Worm (Caenorhabditis elegans) whole organism, young adult: ENCODE data around the gene syx-6.

Experiments used
- F23B12.7 ChIP-seq: sonication (generic microtip); optimal IDR thresholded peaks from 2 replicates; lab custom pipeline; 2017; ENCODE audit warnings: missing genetic modification characterization, mild to moderate bottlenecking, missing compliant biosample characterization, antibody characterized with exemption, moderate library complexity; ENCODE audit not compliant: insufficient read depth
- F55B11.4 ChIP-seq: sonication (generic microtip); optimal IDR thresholded peaks from 2 replicates; lab custom pipeline; 2016; ENCODE audit warnings: missing compliant biosample characterization, missing genetic modification characterization, borderline replicate concordance; ENCODE audit not compliant: insufficient read depth
- F57A8.1 ChIP-seq: fragments of 200-800 bp; sonication (Bioruptor generic); optimal IDR thresholded peaks from 2 replicates; lab custom pipeline; 2018; ENCODE audit warnings: mild to moderate bottlenecking, missing genetic modification characterization, moderate library complexity, missing compliant biosample characterization
- F57C9.4 ChIP-seq: sonication (generic microtip); optimal IDR thresholded peaks from 2 replicates; lab custom pipeline; 2017; ENCODE audit warnings: mild to moderate bottlenecking, missing genetic modification characterization, missing compliant biosample characterization
- T07F8.4 ChIP-seq: sonication (generic microtip); optimal IDR thresholded peaks from 2 replicates; lab custom pipeline; 2016; ENCODE audit warnings: mild to moderate bottlenecking, missing genetic modification characterization, moderate library complexity, missing compliant biosample characterization
- Y79H2A.3 ChIP-seq: fragments of 200-800 bp; sonication (Bioruptor generic); conservative IDR thresholded peaks from 2 replicates; pipeline ENCODE4 v1.3.6; 2022; ENCODE audit warnings: missing genetic modification reagents, missing genetic modification characterization, missing compliant biosample characterization
- Y95B8A.8 ChIP-seq: fragments of 200-800 bp; sonication (Bioruptor generic); IDR thresholded peaks from 2 replicates; pipeline ENCODE4 v1.3.6; 2022; ENCODE audit warnings: missing genetic modification reagents, missing genetic modification characterization, missing compliant biosample characterization
- akir-1 ChIP-seq: fragments of 200-800 bp; sonication (Bioruptor generic); optimal IDR thresholded peaks from 2 replicates; lab custom pipeline; 2018; ENCODE audit warnings: mild to moderate bottlenecking, missing genetic modification characterization, moderate library complexity, missing compliant biosample characterization
- ama-1 ChIP-seq, 3 experiments: fragments of 150-350 bp in 1 of 3; sonication (generic microtip) in 2 of 3; optimal IDR thresholded peaks; 2 replicates each; lab custom pipeline; 2014 to 2018; ENCODE audit warnings: missing biosample characterization in 2 of 3, missing genetic modification characterization in 2 of 3, missing genetic modification reagents in 2 of 3
- athp-1 ChIP-seq: sonication (generic microtip); optimal IDR thresholded peaks from 2 replicates; lab custom pipeline; 2017; ENCODE audit warnings: mild to moderate bottlenecking, missing genetic modification characterization, missing compliant biosample characterization
- attf-3 ChIP-seq: fragments of 200-800 bp; sonication (Bioruptor generic); conservative IDR thresholded peaks from 2 replicates; pipeline ENCODE4 v1.3.6; 2022; ENCODE audit warnings: missing genetic modification reagents, missing genetic modification characterization, missing compliant biosample characterization
- attf-6 ChIP-seq: fragments of 200-800 bp; sonication (Bioruptor generic); IDR thresholded peaks from 2 replicates; pipeline ENCODE4 v1.3.6; 2022; ENCODE audit warnings: missing genetic modification reagents, missing genetic modification characterization, missing compliant biosample characterization
- bed-1 ChIP-seq: fragments of 200-800 bp; sonication (Bioruptor generic); IDR thresholded peaks from 2 replicates; pipeline ENCODE4 v1.3.6; 2022; ENCODE audit warnings: missing genetic modification reagents, missing genetic modification characterization, missing compliant biosample characterization
- ceh-91 ChIP-seq: fragments of 200-800 bp; sonication (Bioruptor generic); IDR thresholded peaks from 2 replicates; pipeline ENCODE4 v1.3.6; 2022; ENCODE audit warnings: missing genetic modification reagents, missing genetic modification characterization, missing compliant biosample characterization
- chd-7 ChIP-seq: sonication (generic microtip); optimal IDR thresholded peaks from 2 replicates; lab custom pipeline; 2016; ENCODE audit warnings: mild to moderate bottlenecking, missing genetic modification characterization, moderate library complexity, missing compliant biosample characterization
- egl-18 ChIP-seq: fragments of 200-800 bp; sonication (Bioruptor generic); IDR thresholded peaks from 2 replicates; pipeline ENCODE4 v1.3.6; 2022; ENCODE audit warnings: missing genetic modification reagents, missing genetic modification characterization, missing compliant biosample characterization
- let-607 ChIP-seq, 2 experiments: fragments of 200-800 bp in 1 of 2; sonication (Bioruptor generic) in 1 of 2; sonication (generic microtip) in 1 of 2; optimal IDR thresholded peaks; 2 replicates each; lab custom pipeline; 2016 to 2018; ENCODE audit warnings: mild to moderate bottlenecking in 2 of 2, missing compliant biosample characterization in 2 of 2, missing genetic modification characterization in 2 of 2, moderate library complexity in 2 of 2, missing genotype in 1 of 2
- madf-10 ChIP-seq: sonication (generic microtip); optimal IDR thresholded peaks from 2 replicates; lab custom pipeline; 2016; ENCODE audit warnings: mild to moderate bottlenecking, missing genetic modification characterization, missing compliant biosample characterization
- madf-6 ChIP-seq: fragments of 200-800 bp; sonication (Bioruptor generic); IDR thresholded peaks from 2 replicates; pipeline ENCODE4 v1.3.6; 2022; ENCODE audit warnings: missing genetic modification reagents, missing genetic modification characterization, missing compliant biosample characterization
- mxl-1 ChIP-seq: sonication (generic microtip); optimal IDR thresholded peaks from 2 replicates; lab custom pipeline; 2016; ENCODE audit warnings: missing genetic modification characterization, missing compliant biosample characterization
- nhr-80 ChIP-seq: sonication (generic microtip); optimal IDR thresholded peaks from 2 replicates; lab custom pipeline; 2016; ENCODE audit warnings: missing genetic modification characterization, missing compliant biosample characterization
- pha-4 ChIP-seq: fragments of 150-350 bp; sonication (generic microtip); optimal IDR thresholded peaks from 2 replicates; lab custom pipeline; 2014; ENCODE audit warnings: missing biosample characterization, missing genetic modification reagents, missing genetic modification characterization
- rpc-1 ChIP-seq, 2 experiments: fragments of 150-350 bp in 1 of 2; sonication (generic microtip) in 1 of 2; optimal IDR thresholded peaks; 2 replicates each; lab custom pipeline; 2014 to 2018; ENCODE audit warnings: missing biosample characterization in 1 of 2, missing genetic modification characterization in 1 of 2, missing genetic modification reagents in 1 of 2, missing genotype in 1 of 2
- sea-2 ChIP-seq: fragments of 200-800 bp; sonication (Bioruptor generic); IDR thresholded peaks from 2 replicates; pipeline ENCODE4 v1.3.6; 2022; ENCODE audit warnings: missing genetic modification characterization, missing compliant biosample characterization
- snpc-4 ChIP-seq, 5 experiments: fragments of 150-350 bp in 1 of 5; sonication (generic microtip) in 4 of 5; optimal IDR thresholded peaks; 2 replicates each; lab custom pipeline; 2014 to 2018; ENCODE audit warnings: missing genetic modification characterization in 5 of 5, missing biosample characterization in 3 of 5, antibody characterized with exemption in 2 of 5, mild to moderate bottlenecking in 2 of 5, missing compliant biosample characterization in 2 of 5, missing genotype in 2 of 5, moderate library complexity in 2 of 5, missing genetic modification reagents in 1 of 5
- tbp1 ChIP-seq: fragments of 200-800 bp; sonication (Bioruptor generic); optimal IDR thresholded peaks from 2 replicates; lab custom pipeline; 2018; ENCODE audit warnings: mild to moderate bottlenecking, missing genetic modification characterization, missing compliant biosample characterization
- xnd-1 ChIP-seq: sonication (generic microtip); optimal IDR thresholded peaks from 2 replicates; lab custom pipeline; 2016; ENCODE audit warnings: missing genotype, missing genetic modification reagents, missing genetic modification characterization, missing compliant biosample characterization
- zfh-2 ChIP-seq: fragments of 200-800 bp; sonication (Bioruptor generic); conservative IDR thresholded peaks from 2 replicates; pipeline ENCODE4 v1.3.6; 2022; ENCODE audit warnings: missing genetic modification reagents, missing genetic modification characterization, missing compliant biosample characterization
- ztf-18 ChIP-seq: sonication (generic microtip); optimal IDR thresholded peaks from 2 replicates; lab custom pipeline; 2016; ENCODE audit warnings: missing genotype, mild to moderate bottlenecking, missing genetic modification characterization, missing compliant biosample characterization
- ztf-22 ChIP-seq: fragments of 200-800 bp; sonication (Bioruptor generic); optimal IDR thresholded peaks from 2 replicates; lab custom pipeline; 2018; ENCODE audit warnings: mild to moderate bottlenecking, missing genetic modification characterization, moderate library complexity, missing compliant biosample characterization
- ztf-26 ChIP-seq: sonication (generic microtip); optimal IDR thresholded peaks from 2 replicates; lab custom pipeline; 2017; ENCODE audit warnings: missing genetic modification characterization, missing compliant biosample characterization

Gene syx-6

DNA sequence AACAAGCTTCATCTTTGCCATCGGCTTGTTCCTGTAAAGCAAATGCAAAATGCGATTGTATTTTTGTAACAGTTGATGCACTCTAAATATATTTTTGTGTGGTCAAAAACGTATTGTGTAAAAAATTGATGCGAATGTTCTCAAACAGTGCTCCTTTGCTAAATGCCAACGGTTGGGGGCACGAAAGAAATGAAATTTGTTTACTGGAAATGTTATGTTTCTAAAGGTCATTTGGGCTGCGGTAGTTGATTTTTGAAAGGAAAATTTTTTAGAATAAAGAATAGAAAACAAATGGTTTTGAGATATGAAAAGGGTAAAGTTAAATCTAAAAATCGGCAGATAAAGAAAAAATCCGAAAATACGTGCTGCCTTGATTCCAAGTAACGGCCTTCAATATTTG lies 6.1 kb downstream of the syx-6 start, which contains the start of gene C15C7.6 (continued):
- TF ChIP-seq F57C9.4 (tag; lab: Kevin White, UChicago) (no peak), ztf-26 (no peak), nhr-80 (no peak), ztf-22 (GFP tag; lab: Kevin White, UChicago) (no peak), F57A8.1 (GFP tag; lab: Kevin White, UChicago) (no peak)

DNA sequence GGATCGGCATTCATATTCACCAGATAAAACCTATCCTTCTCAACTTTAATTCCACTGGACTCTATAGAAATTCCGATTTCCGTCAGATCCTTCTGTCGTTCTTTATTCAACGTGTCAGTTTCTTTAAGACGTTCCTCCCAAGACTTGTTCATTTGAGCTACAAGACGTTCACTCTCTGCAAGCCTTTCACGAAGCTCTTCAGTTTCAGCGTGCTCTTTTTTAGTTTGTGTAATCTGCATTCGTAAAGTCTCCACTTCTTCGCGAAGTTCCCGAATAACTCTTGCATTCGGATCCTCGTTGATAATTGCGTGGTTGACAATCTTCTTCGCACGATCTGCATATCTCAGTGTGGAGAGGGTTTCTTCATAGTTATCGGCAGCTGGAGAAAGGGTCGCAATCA lies 12.4 kb downstream of the syx-6 start:
- no peak for TF ChIP-seq snpc-4 (GFP tag; optimal IDR thresholded peaks at IDR 0.05; lab: Kevin White, UChicago)
- TF ChIP-seq snpc-4 (tag; optimal IDR thresholded peaks at IDR 0.05; lab: Kevin White, UChicago) = no peak

DNA sequence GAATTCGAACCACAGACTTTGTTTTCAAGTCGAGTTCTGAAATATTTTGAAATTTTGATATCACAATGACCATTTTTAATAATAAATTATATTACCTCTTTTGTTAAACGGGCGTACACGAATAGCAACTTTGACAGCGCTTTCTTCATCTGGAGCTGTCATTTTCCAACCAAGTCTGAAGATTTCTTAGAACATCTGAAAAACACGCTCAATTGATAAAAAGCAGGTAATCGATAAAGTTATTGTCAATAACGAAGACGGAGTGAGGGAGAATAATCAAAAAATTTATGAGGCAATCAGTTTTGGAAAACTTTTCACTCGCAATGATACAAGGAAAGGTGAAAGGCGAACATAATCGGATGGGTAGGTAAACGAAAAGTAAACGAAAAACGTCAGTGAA lies 14.2 kb downstream of the syx-6 start, which contains the start of gene klp-4:
klp-4 (minus strand) TSS at position 201 of the 400 bp plus-strand sequence.
- TF ChIP-seq ama-1 (optimal IDR thresholded peaks at IDR 0.05; lab: Kevin White, UChicago) (no peak), ama-1 (GFP tag; optimal IDR thresholded peaks at IDR 0.05; lab: Kevin White, UChicago) (no peak), chd-7 (no peak), F23B12.7 (no peak), egl-18 (GFP tag; lab: Robert Waterston, UW) (no peak), madf-6 (GFP tag; lab: Robert Waterston, UW) (no peak), attf-3 (GFP tag; lab: Robert Waterston, UW) (no peak), madf-10 (tag; lab: Kevin White, UChicago) (no peak), let-607 (tag; optimal IDR thresholded peaks at IDR 0.05; lab: Kevin White, UChicago) (no peak)
- TF ChIP-seq, all 124 proteins: peak for 0

DNA sequence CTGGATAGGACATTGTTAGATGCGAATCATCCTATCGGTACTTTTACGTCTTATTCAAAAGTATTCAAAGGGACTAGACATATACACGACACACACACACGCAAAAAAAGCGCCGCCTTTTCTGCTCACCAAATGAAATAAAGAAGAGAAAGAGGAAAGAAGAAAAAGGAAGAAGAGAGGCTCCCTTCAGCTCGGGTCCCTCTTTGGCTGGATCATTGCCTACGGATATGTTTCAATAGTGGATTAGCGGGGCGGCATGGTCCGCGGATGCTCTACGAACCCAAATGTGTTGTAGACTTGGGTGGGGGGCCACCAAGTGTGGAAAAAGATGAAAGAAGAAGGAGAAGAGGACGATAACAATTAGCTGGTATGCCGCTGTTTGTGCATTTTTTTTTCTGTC lies 17.1 kb downstream of the syx-6 start:
- TF ChIP-seq F55B11.4 (tag; lab: Kevin White, UChicago) (no peak), zfh-2 (GFP tag; lab: Robert Waterston, UW) (peak; percentile 61)

DNA sequence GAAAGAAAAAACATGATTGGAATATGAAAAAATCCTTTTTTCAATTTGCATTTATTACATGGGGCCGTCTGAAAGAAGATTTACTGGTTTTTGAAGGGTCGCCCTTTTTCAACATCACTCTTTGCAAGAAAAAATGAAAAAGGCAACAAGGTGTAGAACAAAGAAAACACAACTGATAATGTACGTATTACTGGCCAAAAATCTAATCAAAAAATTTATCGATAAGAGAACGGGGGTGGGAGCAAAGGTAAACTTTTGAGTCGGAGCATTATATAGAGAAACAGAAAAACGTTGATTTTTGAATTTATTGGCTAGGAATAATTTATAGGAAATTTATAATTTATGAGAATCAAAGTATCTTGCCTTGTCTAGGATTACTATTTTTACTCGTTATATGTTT lies 17.5 kb downstream of the syx-6 start:
- TF ChIP-seq zfh-2 (GFP tag; lab: Robert Waterston, UW) = no peak
- TF ChIP-seq bed-1 (GFP tag; lab: Robert Waterston, UW) = no peak
- peak; percentile 57 for TF ChIP-seq nhr-80
- no peak for TF ChIP-seq tbp1

DNA sequence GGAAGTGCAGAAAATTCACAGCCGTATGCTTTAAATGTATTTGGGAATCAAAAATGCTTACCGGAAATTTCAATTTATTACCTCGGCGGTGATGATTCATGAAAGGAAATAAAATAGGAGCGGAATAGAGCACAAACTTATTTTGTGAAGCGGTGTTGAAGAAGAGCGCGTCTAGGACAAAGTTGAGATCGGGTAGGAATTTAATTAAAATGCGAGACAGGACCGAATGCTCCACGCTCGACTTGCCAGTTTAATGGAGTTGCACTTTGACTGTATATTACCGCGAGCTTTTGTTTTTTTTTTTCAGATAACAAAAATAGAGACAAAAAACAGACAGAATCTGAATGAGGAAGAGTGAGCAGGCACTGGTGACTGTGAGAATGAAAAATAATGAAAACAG lies 20.3 kb downstream of the syx-6 start:
- TF ChIP-seq Y95B8A.8 = no peak
- TF ChIP-seq ztf-26 = no peak
- no peak for TF ChIP-seq F23B12.7
- TF ChIP-seq akir-1 (GFP tag; lab: Kevin White, UChicago) = no peak
- no peak for TF ChIP-seq let-607 (tag; optimal IDR thresholded peaks at IDR 0.05; lab: Kevin White, UChicago)
- TF ChIP-seq pha-4 (tag; lab: Kevin White, UChicago) = no peak
- no peak for TF ChIP-seq attf-6 (GFP tag; lab: Robert Waterston, UW)
- TF ChIP-seq mxl-1 (tag; lab: Kevin White, UChicago) = no peak
- no peak for TF ChIP-seq ztf-22 (GFP tag; lab: Kevin White, UChicago)
- no peak for TF ChIP-seq xnd-1
- no peak for TF ChIP-seq ceh-91 (GFP tag; lab: Robert Waterston, UW)
- TF ChIP-seq Y79H2A.3 (GFP tag; lab: Robert Waterston, UW) = no peak
- no peak for TF ChIP-seq athp-1 (tag; lab: Kevin White, UChicago)
- no peak for TF ChIP-seq ztf-18 (tag; lab: Kevin White, UChicago)
- TF ChIP-seq sea-2 (GFP tag; lab: Robert Waterston, UW) = no peak
- TF ChIP-seq T07F8.4 (tag; lab: Kevin White, UChicago) = no peak
- TF ChIP-seq rpc-1 (optimal IDR thresholded peaks at IDR 0.05; lab: Kevin White, UChicago) = no peak
- no peak for TF ChIP-seq rpc-1 (tag; optimal IDR thresholded peaks at IDR 0.05; lab: Kevin White, UChicago)
